Worm (Caenorhabditis elegans) whole organism, L4/young adult: Measurements from ENCODE around the gene C05C9.3.

Experiments
- W03F9.2 ChIP-seq: fragments of 150-350 bp; optimal IDR thresholded peaks from 2 replicates; lab custom pipeline; 2014; ENCODE audit warnings: missing biosample characterization, missing genetic modification characterization
- dao-5 ChIP-seq: sonication (generic microtip); optimal IDR thresholded peaks from 2 replicates; lab custom pipeline; 2016; ENCODE audit warnings: missing genotype, missing genetic modification characterization, moderate library complexity, missing compliant biosample characterization
- him-1 ChIP-seq: sonication (generic microtip); optimal IDR thresholded peaks from 2 replicates; lab custom pipeline; 2016; ENCODE audit warnings: missing genotype, missing genetic modification reagents, missing genetic modification characterization, missing compliant biosample characterization

DNA sequence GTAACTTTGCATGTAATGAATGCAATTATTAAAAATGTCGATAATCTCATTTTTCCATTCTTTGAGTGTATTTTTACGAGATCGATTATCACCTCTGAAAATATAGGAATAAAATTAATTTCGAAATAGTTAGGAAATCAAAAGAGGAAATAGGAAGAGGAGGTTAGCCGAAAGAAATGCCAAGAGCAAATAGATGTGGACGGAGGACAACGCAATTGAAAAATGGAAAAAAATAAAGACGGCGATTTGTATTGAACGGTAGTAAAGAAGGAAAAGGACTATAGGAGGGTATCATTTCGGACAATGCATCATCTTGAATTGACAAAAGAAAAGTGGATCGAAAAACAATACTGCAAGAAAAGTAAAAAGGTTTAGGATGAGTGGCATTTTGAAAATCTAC is 36.9 kb upstream of the C05C9.3 start, which contains the start of gene F13D2.1:
- no peak for TF ChIP-seq him-1 (tag; lab: Kevin White, UChicago)
- no peak for TF ChIP-seq W03F9.2 (tag; lab: Kevin White, UChicago)
- no peak for TF ChIP-seq dao-5
